Worm (Caenorhabditis elegans): Measurements from ENCODE around the gene gly-11.

The gly-11 gene

ce11 chrIII:12225234-12225633, 48.2 kb upstream of the gly-11 start, which contains the start of gene gmn-1 (continued):
- no peak for TF ChIP-seq C17E4.6 (GFP tag; IDR thresholded peaks at IDR 0.05)
- no peak for TF ChIP-seq F10E7.11 (tag; optimal IDR thresholded peaks at IDR 0.05)
- TF ChIP-seq lir-1 (GFP tag; conservative IDR thresholded peaks at IDR 0.05) = no peak

- TF ChIP-seq efl-1 (GFP tag; optimal IDR thresholded peaks at IDR 0.05) = peak; percentile 13
- no peak for TF ChIP-seq lag-1 (GFP tag; IDR thresholded peaks at IDR 0.05)
- no peak for TF ChIP-seq cebp-1 (GFP tag; IDR thresholded peaks at IDR 0.05)
- TF ChIP-seq cebp-1 (tag; optimal IDR thresholded peaks at IDR 0.05) = no peak
- no peak for TF ChIP-seq ZK185.1 (tag; optimal IDR thresholded peaks at IDR 0.05; ENCODE audit: poor library complexity, severe bottlenecking)
- TF ChIP-seq madf-6 (GFP tag; IDR thresholded peaks at IDR 0.05) = no peak
These were observed 46.2 kb upstream of the gly-11 start for ce11 chrIII:12223208-12223607.

ce11 chrIII:12221452-12221851, 44.4 kb upstream of the gly-11 start:
- TF ChIP-seq mes-4 (tag; optimal IDR thresholded peaks at IDR 0.05) = no peak
- TF ChIP-seq cebp-2 (GFP tag; IDR thresholded peaks at IDR 0.05) = no peak
- no peak for TF ChIP-seq pha-4 (tag; optimal IDR thresholded peaks at IDR 0.05)
- no peak for TF ChIP-seq aptf-3 (GFP tag; IDR thresholded peaks at IDR 0.05)
- TF ChIP-seq B0035.1 (tag; optimal IDR thresholded peaks at IDR 0.05) = no peak
- TF ChIP-seq ets-4 (GFP tag; optimal IDR thresholded peaks at IDR 0.05) = no peak
- TF ChIP-seq F10E7.11 (tag; optimal IDR thresholded peaks at IDR 0.05) = no peak
- TF ChIP-seq dpff-1 (tag; optimal IDR thresholded peaks at IDR 0.05) = no peak
- no peak for TF ChIP-seq ztf-6 (GFP tag; IDR thresholded peaks at IDR 0.05)

- TF ChIP-seq lin-35 (GFP tag; optimal IDR thresholded peaks at IDR 0.05) = no peak
- no peak for TF ChIP-seq ccch-3 (GFP tag; optimal IDR thresholded peaks at IDR 0.05)
- no peak for TF ChIP-seq attf-6 (GFP tag; IDR thresholded peaks at IDR 0.05)
- TF ChIP-seq ets-4 (GFP tag; optimal IDR thresholded peaks at IDR 0.05) = no peak
- no peak for TF ChIP-seq K11D2.4 (GFP tag; IDR thresholded peaks at IDR 0.05)
- TF ChIP-seq nfya-1 (tag; optimal IDR thresholded peaks at IDR 0.05; ENCODE audit: borderline replicate concordance, insufficient read depth) = no peak
- no peak for TF ChIP-seq nfya-2 (GFP tag; IDR thresholded peaks at IDR 0.05)
- no peak for TF ChIP-seq egl-18 (GFP tag; IDR thresholded peaks at IDR 0.05)
- no peak for TF ChIP-seq ztf-3 (GFP tag; optimal IDR thresholded peaks at IDR 0.05)
- TF ChIP-seq chd-7 (tag; optimal IDR thresholded peaks at IDR 0.05) = no peak
- no peak for TF ChIP-seq hlh-26 (GFP tag; conservative IDR thresholded peaks at IDR 0.05)
- no peak for TF ChIP-seq zfh-2 (GFP tag; conservative IDR thresholded peaks at IDR 0.05)
- TF ChIP-seq Y53F4B.3 (GFP tag; IDR thresholded peaks at IDR 0.05) = no peak
- TF ChIP-seq snpc-3.4 (tag; optimal IDR thresholded peaks at IDR 0.05) = no peak
These were observed 43.8 kb upstream of the gly-11 start for ce11 chrIII:12220820-12221219.

ce11 chrIII:12218633-12219097, 41.6 kb upstream of the gly-11 start, which contains the start of the genes gex-4 and gphr-1:
Gene gex-4, minus strand, starts transcription at chrIII:12218634.
Gene gphr-1, plus strand, starts transcription at chrIII:12219047.
- TF ChIP-seq sptf-2 (GFP tag; optimal IDR thresholded peaks at IDR 0.05) = no peak
- no peak for TF ChIP-seq hmg-1.2 (GFP tag; IDR thresholded peaks at IDR 0.05)
- TF ChIP-seq dpff-1 (tag; optimal IDR thresholded peaks at IDR 0.05) = no peak
- TF ChIP-seq ztf-6 (GFP tag; IDR thresholded peaks at IDR 0.05) = no peak
- TF ChIP-seq F57C9.4 (tag; optimal IDR thresholded peaks at IDR 0.05) = no peak
- TF ChIP-seq ets-4 (GFP tag; optimal IDR thresholded peaks at IDR 0.05) = no peak
- TF ChIP-seq aptf-2 (GFP tag; conservative IDR thresholded peaks at IDR 0.05) = no peak
- TF ChIP-seq tbp1 (GFP tag; optimal IDR thresholded peaks at IDR 0.05) = no peak
- TF ChIP-seq ztf-28 (GFP tag; IDR thresholded peaks at IDR 0.05) = no peak
- TF ChIP-seq T07F8.4 (tag; optimal IDR thresholded peaks at IDR 0.05) = no peak
- TF ChIP-seq K11D2.4 (GFP tag; IDR thresholded peaks at IDR 0.05) = no peak
- peak; percentile 89 for TF ChIP-seq ceh-100 (GFP tag; IDR thresholded peaks at IDR 0.05)
- TF ChIP-seq ceh-27 (GFP tag; optimal IDR thresholded peaks at IDR 0.05) = peak; percentile 5
- no peak for TF ChIP-seq F39B2.1 (GFP tag; IDR thresholded peaks at IDR 0.05)
- no peak for TF ChIP-seq rcor-1 (GFP tag; IDR thresholded peaks at IDR 0.05)
- peak; percentile 25 for TF ChIP-seq lin-40 (tag; optimal IDR thresholded peaks at IDR 0.05)
- TF ChIP-seq Y56A3A.18 (GFP tag; IDR thresholded peaks at IDR 0.05) = no peak
- TF ChIP-seq egrh-3 (GFP tag; IDR thresholded peaks at IDR 0.05) = no peak
